Fruit fly (Drosophila melanogaster) whole organism, prepupa: Measurements from ENCODE around the gene CG7483.

Experiments used
- CG1621 ChIP-seq: fragments of 200-800 bp; sonication (Bioruptor generic); optimal IDR thresholded peaks from 3 replicates; lab custom pipeline; 2018; ENCODE audit warnings: missing biosample characterization, mild to moderate bottlenecking, missing genetic modification characterization
- CG6854 ChIP-seq: fragments of 200-800 bp; sonication (Bioruptor generic); optimal IDR thresholded peaks from 2 replicates; lab custom pipeline; 2017; ENCODE audit warnings: missing biosample characterization, mild to moderate bottlenecking, missing genetic modification characterization
- CG8119 ChIP-seq: fragments of 200-800 bp; sonication (Bioruptor generic); IDR thresholded peaks from 3 replicates; pipeline ENCODE4 v1.3.6; 2022; ENCODE audit warnings: missing biosample characterization, missing genetic modification characterization
- CG8632 ChIP-seq: fragments of 200-800 bp; sonication (Bioruptor generic); optimal IDR thresholded peaks from 3 replicates; lab custom pipeline; 2016; ENCODE audit warnings: missing biosample characterization, missing genetic modification characterization
- Eip93F ChIP-seq: fragments of 200-800 bp; sonication (Bioruptor generic); optimal IDR thresholded peaks from 2 replicates; lab custom pipeline; 2016; ENCODE audit warnings: missing biosample characterization, mild to moderate bottlenecking, missing genetic modification characterization
- fd85E ChIP-seq: fragments of 200-800 bp; sonication (Bioruptor generic); optimal IDR thresholded peaks from 3 replicates; lab custom pipeline; 2016; ENCODE audit warnings: missing biosample characterization, missing genetic modification characterization
- svp ChIP-seq: fragments of 200-800 bp; sonication (Bioruptor generic); peaks from one replicate; lab custom pipeline; 2016; ENCODE audit warnings: missing biosample characterization, missing genetic modification characterization

dm6 chr3R:8275031-8275430 lies 38.0 kb upstream of the CG7483 start:
- TF ChIP-seq CG8632 (GFP tag; lab: Kevin White, UChicago) (no peak), CG6854 (GFP tag; lab: Kevin White, UChicago) (no peak), CG8119 (GFP tag; lab: Robert Waterston, UW) (no peak), fd85E (GFP tag; lab: Kevin White, UChicago) (no peak), CG1621 (tag; lab: Kevin White, UChicago) (no peak), svp (GFP tag; lab: Kevin White, UChicago) (no peak), Eip93F (GFP tag; lab: Kevin White, UChicago) (no peak)
